Worm (Caenorhabditis elegans) whole organism, midembryonic: ENCODE data around the gene Y67D8C.9.

Experiments
- T22C8.4 ChIP-seq: fragments of 200-800 bp; sonication (Bioruptor generic); IDR thresholded peaks from 2 replicates; pipeline ENCODE4 v1.3.6; 2022; ENCODE audit warnings: missing genetic modification characterization, missing compliant biosample characterization
- cog-1 ChIP-seq: sonication (generic microtip); optimal IDR thresholded peaks from 2 replicates; lab custom pipeline; 2016; ENCODE audit warnings: missing genetic modification characterization, missing compliant biosample characterization
- flt-1 ChIP-seq: fragments of 200-800 bp; sonication (Bioruptor generic); IDR thresholded peaks from 2 replicates; pipeline ENCODE4 v1.3.6; 2022; ENCODE audit warnings: missing genetic modification characterization, missing compliant biosample characterization
- klf-2 ChIP-seq: fragments of 200-800 bp; sonication (Bioruptor generic); conservative IDR thresholded peaks from 2 replicates; pipeline ENCODE4 v1.3.6; 2022; ENCODE audit warnings: missing genetic modification reagents, missing genetic modification characterization, missing compliant biosample characterization
- med-1 ChIP-seq: sonication (generic microtip); optimal IDR thresholded peaks from 2 replicates; lab custom pipeline; 2017; ENCODE audit warnings: missing genetic modification characterization, mild to moderate bottlenecking, missing compliant biosample characterization, antibody characterized with exemption, missing genetic modification reagents; ENCODE audit not compliant: insufficient read depth
- ref-1 ChIP-seq: fragments of 200-800 bp; sonication (Bioruptor generic); conservative IDR thresholded peaks from 2 replicates; pipeline ENCODE4 v1.3.6; 2022; ENCODE audit warnings: missing genetic modification reagents, missing genetic modification characterization, missing compliant biosample characterization
- tab-1 ChIP-seq: fragments of 200-800 bp; sonication (Bioruptor generic); IDR thresholded peaks from 2 replicates; pipeline ENCODE4 v1.3.6; 2022; ENCODE audit warnings: missing genetic modification characterization, missing compliant biosample characterization
- ztf-23 ChIP-seq: fragments of 200-800 bp; sonication (Bioruptor generic); IDR thresholded peaks from 2 replicates; pipeline ENCODE4 v1.3.6; 2022; ENCODE audit warnings: missing genetic modification reagents, missing genetic modification characterization, missing compliant biosample characterization
- ztf-29 ChIP-seq: fragments of 200-800 bp; sonication (Bioruptor generic); IDR thresholded peaks from 2 replicates; pipeline ENCODE4 v1.3.6; 2022; ENCODE audit warnings: missing genetic modification reagents, missing genetic modification characterization, missing compliant biosample characterization

Y67D8C.9 gene

DNA sequence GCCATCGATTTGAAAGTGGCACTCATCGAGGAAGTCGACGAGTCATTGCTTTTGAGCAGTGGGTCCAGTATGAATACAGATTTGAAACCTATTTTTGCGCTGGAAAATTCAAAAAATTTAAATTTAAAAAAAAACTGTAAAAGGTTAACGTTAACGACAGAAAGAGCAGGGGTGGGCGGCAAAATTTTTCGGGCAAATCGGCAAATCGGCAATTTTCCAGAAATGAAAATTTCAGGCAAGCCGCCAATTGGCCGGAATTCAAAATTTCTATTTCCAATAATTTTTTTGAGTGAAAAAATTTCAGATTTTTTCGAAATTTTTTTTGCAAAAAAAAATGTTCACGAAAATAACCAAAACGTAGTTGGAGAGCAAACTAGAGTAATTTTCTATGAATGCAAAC is at the start of gene Y67D8C.9:
TSS of gene Y67D8C.9 (minus strand) at position 101 of the 400 bp plus-strand sequence.
- TF ChIP-seq cog-1 (tag; lab: Kevin White, UChicago): no peak
- TF ChIP-seq med-1 (GFP tag; lab: Kevin White, UChicago): no peak
- TF ChIP-seq flt-1 (GFP tag; lab: Robert Waterston, UW): no peak
- TF ChIP-seq ztf-23 (GFP tag; lab: Robert Waterston, UW): no peak
- no peak for TF ChIP-seq ztf-29 (GFP tag; lab: Robert Waterston, UW)
- no peak for TF ChIP-seq klf-2 (GFP tag; lab: Robert Waterston, UW)
- no peak for TF ChIP-seq ref-1 (GFP tag; lab: Robert Waterston, UW)

DNA sequence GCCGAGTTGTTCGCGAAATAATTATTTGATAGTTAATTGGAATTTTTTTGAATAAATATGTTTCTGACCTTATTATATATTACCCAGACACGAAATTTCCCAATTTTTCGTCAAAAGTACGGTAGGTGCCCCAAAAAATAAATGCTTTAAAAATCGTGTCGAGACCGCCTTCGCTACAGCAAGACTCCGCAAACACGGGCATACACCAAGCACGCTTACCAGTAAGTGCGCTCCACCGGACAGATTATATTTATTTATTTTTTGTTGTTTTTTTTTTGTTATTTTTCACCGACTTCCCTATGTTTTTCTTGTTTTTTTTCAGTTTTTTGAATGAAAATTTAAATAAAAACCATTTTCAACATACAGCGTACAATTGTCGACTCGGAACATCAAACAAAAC is 49.8 kb upstream of the Y67D8C.9 start:
- no peak for TF ChIP-seq ztf-29 (GFP tag; lab: Robert Waterston, UW)
- no peak for TF ChIP-seq ztf-23 (GFP tag; lab: Robert Waterston, UW)

DNA sequence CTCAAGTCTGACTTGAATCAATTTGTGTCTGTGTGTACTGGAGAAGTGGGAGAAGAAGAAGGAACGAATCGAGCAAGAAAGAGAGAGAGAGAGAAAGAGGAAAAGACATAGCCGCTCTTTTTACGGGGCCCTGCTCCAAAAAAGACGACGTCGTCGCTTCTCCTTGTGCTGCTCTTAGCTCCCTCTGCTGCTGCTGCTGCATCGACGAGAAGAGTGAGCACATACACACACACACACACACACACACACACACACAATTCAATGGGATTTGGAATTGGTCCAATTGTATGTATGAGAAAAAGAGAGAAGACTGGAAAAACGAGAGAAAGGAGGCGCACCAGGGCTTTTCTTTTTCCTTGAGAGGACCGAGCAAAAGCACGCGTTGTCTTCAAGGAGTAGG is 48.3 kb upstream of the Y67D8C.9 start:
- no peak for TF ChIP-seq med-1 (GFP tag; lab: Kevin White, UChicago)
- no peak for TF ChIP-seq ztf-23 (GFP tag; lab: Robert Waterston, UW)
- no peak for TF ChIP-seq ref-1 (GFP tag; lab: Robert Waterston, UW)
- 0 out of 2 replicates have a peak, but pooled peaks have one; percentile 24 for TF ChIP-seq flt-1 (GFP tag; lab: Robert Waterston, UW)
- no peak for TF ChIP-seq T22C8.4 (GFP tag; lab: Robert Waterston, UW)

DNA sequence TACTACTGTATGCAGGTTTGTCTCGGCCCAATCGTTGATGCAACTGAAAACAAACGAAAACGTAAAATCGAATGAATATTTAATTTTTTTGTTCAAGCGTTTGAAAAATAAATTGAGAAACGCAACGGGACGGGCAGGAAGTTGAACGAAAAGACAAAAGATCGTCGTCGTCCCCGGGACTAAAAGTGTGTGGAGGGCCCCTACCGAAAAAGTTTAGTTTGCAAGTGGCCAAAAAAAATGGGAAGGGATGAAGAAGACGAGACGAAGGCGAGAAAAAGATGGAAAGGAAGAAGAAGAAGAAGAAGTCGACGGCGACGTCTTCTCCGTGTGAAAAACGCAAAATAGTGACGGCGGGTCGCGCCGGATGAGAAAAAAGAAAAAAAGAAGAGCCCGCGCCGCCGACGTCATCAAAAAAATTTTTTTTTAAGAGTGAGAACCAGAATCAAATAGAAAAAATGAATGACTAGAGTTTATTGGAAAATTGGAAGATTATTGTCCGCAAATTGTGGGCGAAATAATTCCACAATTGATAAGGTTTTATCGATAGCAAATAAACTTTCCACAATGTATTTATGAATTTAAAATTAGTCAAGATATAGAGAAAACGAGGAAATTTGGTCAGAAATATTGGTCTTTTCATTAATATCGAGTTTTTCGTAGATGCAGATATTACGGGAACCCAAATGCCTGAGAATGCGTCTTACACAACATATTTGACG is 46.5 kb upstream of the Y67D8C.9 start, which contains the start of gene mca-3:
TSS of gene mca-3 (minus strand) at position 51 of the 719 bp plus-strand sequence.
- TF ChIP-seq ztf-29 (GFP tag; lab: Robert Waterston, UW): no peak
- TF ChIP-seq ztf-23 (GFP tag; lab: Robert Waterston, UW): no peak
- no peak for TF ChIP-seq T22C8.4 (GFP tag; lab: Robert Waterston, UW)

DNA sequence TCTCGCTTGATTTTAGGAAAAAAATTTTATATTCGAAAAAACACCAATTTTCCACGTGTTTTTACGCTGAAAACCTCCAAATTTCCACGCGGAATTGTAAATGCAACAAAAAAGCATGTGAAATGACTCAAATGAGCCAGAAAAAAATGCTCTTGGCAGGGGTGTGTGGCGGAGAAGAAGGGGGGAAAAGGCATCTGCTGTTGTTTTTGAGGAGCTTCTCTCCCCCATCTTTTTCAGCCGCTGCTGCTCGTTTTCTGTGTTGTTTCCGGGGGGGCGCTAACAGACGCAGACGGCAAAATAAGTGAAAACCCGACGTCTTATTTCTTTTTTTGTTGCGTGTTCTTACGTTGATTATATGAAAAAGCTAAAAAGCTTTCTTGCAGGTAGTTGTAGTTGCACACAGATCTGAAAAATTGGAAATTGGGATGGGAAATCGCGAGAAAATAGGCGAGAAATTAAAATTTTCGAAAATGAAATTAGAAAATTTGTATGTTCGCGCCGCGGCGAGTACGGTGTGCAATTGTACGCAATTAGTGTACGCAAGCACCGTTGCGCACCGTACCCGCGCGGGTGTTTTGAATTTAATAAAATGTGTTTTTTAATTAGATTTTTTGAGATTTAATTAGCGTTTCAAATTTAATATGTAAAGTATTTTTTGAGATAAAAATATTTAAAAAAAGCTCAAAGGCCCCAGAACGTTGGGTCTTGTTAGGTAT is 45.3 kb upstream of the Y67D8C.9 start:
- no peak for TF ChIP-seq med-1 (GFP tag; lab: Kevin White, UChicago)
- TF ChIP-seq ztf-29 (GFP tag; lab: Robert Waterston, UW): no peak

DNA sequence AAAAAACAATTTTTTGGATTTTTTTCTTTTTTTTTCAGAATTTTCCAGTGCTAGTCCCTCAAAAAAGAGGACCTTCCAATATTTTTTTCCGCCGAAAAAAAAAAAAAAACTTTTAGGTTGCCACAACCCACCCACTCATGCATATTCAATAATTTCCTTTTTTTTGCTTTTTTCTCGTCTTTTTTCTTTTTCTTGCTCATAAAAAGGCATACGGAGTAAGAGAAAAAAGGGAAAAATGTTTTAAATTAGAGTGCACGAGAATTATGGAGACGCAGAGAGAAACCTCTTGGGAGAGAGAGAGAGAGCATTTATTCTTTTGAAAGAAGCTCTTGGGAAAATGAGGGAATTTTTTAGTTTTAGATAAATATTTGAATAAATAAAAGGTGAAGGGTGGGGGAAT is 41.3 kb upstream of the Y67D8C.9 start:
- TF ChIP-seq ref-1 (GFP tag; lab: Robert Waterston, UW) (no peak), ztf-23 (GFP tag; lab: Robert Waterston, UW) (no peak), klf-2 (GFP tag; lab: Robert Waterston, UW) (no peak)

DNA sequence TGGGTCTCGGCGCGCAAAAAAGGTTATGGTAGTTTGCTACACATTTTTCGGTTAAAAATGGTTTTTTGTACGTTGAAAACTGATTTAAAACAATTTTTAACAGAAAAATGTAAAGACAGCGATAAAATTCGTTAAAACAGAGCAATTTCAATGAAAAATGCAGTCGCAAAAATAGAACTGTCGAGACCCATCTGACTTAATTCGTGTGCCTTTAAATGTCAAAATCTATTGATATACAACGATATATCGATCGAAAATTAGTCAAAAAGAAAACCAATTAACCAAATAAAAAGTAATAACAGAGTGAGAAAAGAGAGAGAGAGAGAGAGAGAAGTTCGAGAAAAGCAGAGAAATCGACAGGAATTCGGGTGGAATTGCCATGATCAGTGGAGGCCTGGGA is 34.3 kb upstream of the Y67D8C.9 start:
- TF ChIP-seq ztf-29 (GFP tag; lab: Robert Waterston, UW) (no peak), ztf-23 (GFP tag; lab: Robert Waterston, UW) (no peak), med-1 (GFP tag; lab: Kevin White, UChicago) (no peak), tab-1 (GFP tag; lab: Robert Waterston, UW) (no peak), cog-1 (tag; lab: Kevin White, UChicago) (no peak), T22C8.4 (GFP tag; lab: Robert Waterston, UW) (no peak), flt-1 (GFP tag; lab: Robert Waterston, UW) (no peak), ref-1 (GFP tag; lab: Robert Waterston, UW) (no peak), klf-2 (GFP tag; lab: Robert Waterston, UW) (no peak)

DNA sequence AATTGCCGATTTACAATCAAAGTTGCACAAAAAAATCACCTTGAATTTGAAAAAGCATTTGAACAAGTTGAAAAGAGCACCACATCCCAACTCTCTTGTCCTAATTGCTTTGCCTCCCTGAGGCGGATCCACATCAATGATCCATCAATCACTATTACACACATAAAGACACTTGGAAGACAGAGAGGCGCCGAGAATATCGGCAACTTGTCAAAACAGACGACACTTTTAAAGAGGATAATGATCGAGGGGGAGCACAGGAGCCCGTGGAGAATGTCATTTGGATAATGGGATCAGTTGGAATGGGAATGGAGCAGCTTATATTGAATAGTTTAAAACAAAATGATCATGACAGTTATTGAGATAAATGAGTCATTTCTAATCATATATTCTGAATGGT is 14.5 kb upstream of the Y67D8C.9 start:
- no peak for TF ChIP-seq ref-1 (GFP tag; lab: Robert Waterston, UW)
- no peak for TF ChIP-seq flt-1 (GFP tag; lab: Robert Waterston, UW)
- TF ChIP-seq ztf-23 (GFP tag; lab: Robert Waterston, UW): no peak
- TF ChIP-seq med-1 (GFP tag; lab: Kevin White, UChicago): no peak
- no peak for TF ChIP-seq tab-1 (GFP tag; lab: Robert Waterston, UW)
- TF ChIP-seq T22C8.4 (GFP tag; lab: Robert Waterston, UW): no peak

DNA sequence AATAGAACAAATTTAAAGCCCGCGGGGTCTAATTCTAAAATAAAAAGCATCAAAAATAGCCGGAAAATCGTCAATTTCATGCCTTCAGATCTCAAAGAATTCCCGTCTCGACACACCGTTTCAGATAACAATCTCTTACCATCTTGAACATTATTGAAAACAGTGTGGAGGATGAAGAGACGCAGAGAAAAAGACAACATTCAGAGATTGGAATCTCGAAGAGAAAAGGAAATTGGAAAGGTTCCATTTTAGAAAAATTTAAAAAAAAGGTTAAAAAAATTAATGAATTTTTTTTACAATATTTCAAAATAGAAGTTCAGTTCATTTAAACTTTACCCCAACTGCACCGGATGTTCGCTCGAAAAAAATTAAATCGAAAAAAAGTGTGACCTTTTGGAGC is 10.3 kb upstream of the Y67D8C.9 start:
- TF ChIP-seq ztf-29 (GFP tag; lab: Robert Waterston, UW): no peak

DNA sequence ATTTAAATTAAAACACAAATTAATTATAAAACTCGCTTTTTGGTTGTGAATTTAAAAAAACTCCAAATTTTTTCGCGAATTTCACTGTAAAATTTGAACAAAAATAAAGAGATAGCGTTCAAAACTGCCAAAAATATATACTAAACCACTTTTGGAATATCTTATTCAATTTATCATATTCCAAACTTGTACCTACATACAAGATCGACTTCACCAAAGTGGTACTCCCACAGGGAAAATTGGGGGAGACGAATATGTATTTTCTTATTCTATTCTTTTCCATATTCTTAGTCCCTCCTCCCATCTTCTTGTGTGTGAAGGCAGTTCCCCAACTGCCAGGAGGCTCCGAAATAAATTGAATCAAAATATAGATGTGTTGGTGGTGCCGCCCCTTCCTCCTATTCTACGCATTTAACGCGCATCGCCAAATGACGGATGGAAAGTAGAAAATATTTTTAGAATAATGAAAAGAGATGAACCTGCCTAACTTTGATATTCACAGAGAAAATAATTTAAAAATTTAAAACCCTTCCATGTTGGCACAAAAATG is 9.3 kb upstream of the Y67D8C.9 start:
- TF ChIP-seq ztf-29 (GFP tag; lab: Robert Waterston, UW): no peak
- TF ChIP-seq T22C8.4 (GFP tag; lab: Robert Waterston, UW): no peak
- no peak for TF ChIP-seq cog-1 (tag; lab: Kevin White, UChicago)
- no peak for TF ChIP-seq med-1 (GFP tag; lab: Kevin White, UChicago)
- no peak for TF ChIP-seq klf-2 (GFP tag; lab: Robert Waterston, UW)
- no peak for TF ChIP-seq ztf-23 (GFP tag; lab: Robert Waterston, UW)
- no peak for TF ChIP-seq flt-1 (GFP tag; lab: Robert Waterston, UW)
- TF ChIP-seq ref-1 (GFP tag; lab: Robert Waterston, UW): no peak
- TF ChIP-seq tab-1 (GFP tag; lab: Robert Waterston, UW): no peak
